Worm (Caenorhabditis elegans): ENCODE results near the gene fbxa-89.

The fbxa-89 gene

DNA sequence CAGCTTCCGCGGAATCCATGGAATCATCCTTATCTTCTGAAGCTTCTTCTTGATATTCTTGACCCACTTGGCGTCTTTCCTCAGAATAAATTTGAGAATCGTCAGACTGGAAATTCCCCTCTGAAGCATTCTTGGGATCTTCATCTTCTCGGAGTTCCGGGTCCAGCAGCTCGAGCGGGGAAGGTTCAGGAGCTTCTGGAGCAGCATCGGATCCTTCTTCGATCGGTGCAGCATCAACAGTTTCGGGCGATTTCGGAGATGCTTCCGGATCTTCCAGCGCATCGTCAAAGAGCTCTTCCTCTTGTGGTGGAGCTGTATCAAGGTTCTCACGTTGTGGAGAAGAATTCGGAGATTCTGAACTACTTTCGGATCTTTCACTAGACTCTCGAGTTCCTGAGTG lies 28.4 kb upstream of the fbxa-89 start:
- TF ChIP-seq mef-2 (tag; optimal IDR thresholded peaks at IDR 0.05) (no peak), hlh-4 (tag; optimal IDR thresholded peaks at IDR 0.05) (no peak), tbx-2 (tag; optimal IDR thresholded peaks at IDR 0.05) (no peak), fkh-8 (tag; optimal IDR thresholded peaks at IDR 0.05) (no peak), ama-1 (optimal IDR thresholded peaks at IDR 0.05) (no peak), nhr-12 (tag; optimal IDR thresholded peaks at IDR 0.05) (no peak), nhr-20 (tag; optimal IDR thresholded peaks at IDR 0.05) (no peak), lin-15B (tag; optimal IDR thresholded peaks at IDR 0.05) (no peak), blmp-1 (tag; optimal IDR thresholded peaks at IDR 0.05) (no peak), nhr-85 (tag) (no peak)

DNA sequence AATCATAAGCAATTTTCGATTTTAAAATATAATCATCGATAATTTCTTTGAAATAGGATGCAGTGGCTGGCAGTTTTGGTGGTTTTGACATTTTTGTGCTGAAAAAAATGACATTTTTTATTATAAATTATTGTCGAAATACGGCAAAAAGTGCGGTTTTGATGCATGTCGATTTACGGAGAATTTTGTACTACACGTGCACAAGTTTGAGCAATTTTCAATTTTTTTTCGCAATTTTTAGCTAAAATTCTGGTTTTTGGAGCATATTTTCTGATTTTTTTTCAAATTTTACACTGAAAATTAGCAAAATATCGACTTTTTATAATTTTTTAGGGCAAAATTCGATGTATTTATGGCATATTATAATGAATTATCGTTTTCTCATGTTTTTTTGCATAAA lies 20.4 kb upstream of the fbxa-89 start, which contains the start of gene Y75B8A.13:
Y75B8A.13 (minus strand) TSS at position 101 of the 400 bp plus-strand sequence.
- no peak for TF ChIP-seq nhr-28 (tag; optimal IDR thresholded peaks at IDR 0.05)
- TF ChIP-seq nhr-11 (tag; optimal IDR thresholded peaks at IDR 0.05) = no peak
- TF ChIP-seq nhr-47 (tag; optimal IDR thresholded peaks at IDR 0.05) = no peak
- TF ChIP-seq fkh-10 (GFP tag; optimal IDR thresholded peaks at IDR 0.05) = no peak
- no peak for TF ChIP-seq hlh-4 (tag; optimal IDR thresholded peaks at IDR 0.05)
- no peak for TF ChIP-seq mab-9 (GFP tag; IDR thresholded peaks at IDR 0.05)
- no peak for TF ChIP-seq ceh-8 (GFP tag; optimal IDR thresholded peaks at IDR 0.05)
- TF ChIP-seq mef-2 (tag; optimal IDR thresholded peaks at IDR 0.05) = no peak
- no peak for TF ChIP-seq nhr-237 (tag; optimal IDR thresholded peaks at IDR 0.05)
- no peak for TF ChIP-seq sox-4 (tag; optimal IDR thresholded peaks at IDR 0.05)
- TF ChIP-seq xbp-1 (tag; optimal IDR thresholded peaks at IDR 0.05) = no peak

DNA sequence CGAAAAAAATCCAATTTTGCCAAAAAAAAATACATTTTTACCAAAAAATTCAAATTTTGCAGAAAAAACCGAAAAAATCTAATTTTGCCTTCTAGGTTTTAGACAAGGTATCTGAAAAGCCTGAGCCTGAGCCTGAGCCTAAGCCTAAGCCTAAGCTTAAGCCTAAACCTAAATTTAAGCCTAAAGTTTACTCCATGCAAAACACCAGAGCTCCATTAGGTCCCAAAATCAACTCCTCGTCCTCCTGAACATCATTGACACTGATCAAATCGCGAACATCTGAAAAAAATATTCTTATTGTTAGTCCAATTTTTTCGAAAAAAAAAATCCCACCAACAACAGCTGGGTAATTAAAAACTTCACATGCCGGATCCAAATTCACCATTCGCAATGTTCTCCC lies 17.9 kb upstream of the fbxa-89 start:
- TF ChIP-seq lin-15B (tag; optimal IDR thresholded peaks at IDR 0.05) = no peak
- no peak for TF ChIP-seq efl-1 (optimal IDR thresholded peaks at IDR 0.05)
- peak in 1 of 2 experiments; percentile 53 for TF ChIP-seq efl-1 (GFP tag; optimal IDR thresholded peaks at IDR 0.05 in 1 of 2)
- no peak for TF ChIP-seq unc-62 (GFP tag; optimal IDR thresholded peaks at IDR 0.05)

DNA sequence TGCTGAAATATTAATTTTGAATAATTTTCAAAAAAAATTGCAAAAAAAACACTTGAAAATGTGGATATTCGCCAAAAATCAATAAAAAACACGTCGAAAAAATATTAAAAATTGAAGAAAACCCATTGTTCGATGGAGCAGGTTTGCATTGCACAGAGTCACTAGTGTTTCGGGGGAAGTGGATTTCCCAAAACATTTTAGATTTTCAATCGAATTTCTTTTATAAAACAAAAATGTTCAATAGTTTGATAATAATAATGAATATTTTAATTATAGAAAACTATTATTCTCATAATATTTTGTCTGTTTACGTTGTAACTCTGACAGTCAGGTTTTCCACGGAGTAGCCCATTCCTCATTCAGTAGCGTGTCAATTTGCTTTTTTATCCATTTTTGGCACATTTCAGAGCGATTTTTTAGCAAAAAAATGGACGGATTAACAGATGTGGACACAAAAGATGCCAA lies 17.3 kb upstream of the fbxa-89 start, which contains the start of the genes gex-4 and gphr-1:
gex-4 (minus strand) TSS at position 2 of the 465 bp plus-strand sequence.
gphr-1 (plus strand) TSS at position 415 of the 465 bp plus-strand sequence.
- peak; percentile 9 for TF ChIP-seq blmp-1 (tag; optimal IDR thresholded peaks at IDR 0.05)
- TF ChIP-seq nhr-85 (tag) = peak; percentile 68
- no peak for TF ChIP-seq nhr-77 (tag; optimal IDR thresholded peaks at IDR 0.05)
- no peak for TF ChIP-seq aly-2 (tag; optimal IDR thresholded peaks at IDR 0.05)
- TF ChIP-seq skn-1 (tag; optimal IDR thresholded peaks at IDR 0.05) = peak; percentile 38
- TF ChIP-seq hpl-2 (GFP tag; optimal IDR thresholded peaks at IDR 0.05) = no peak
- TF ChIP-seq sptf-1 (tag; optimal IDR thresholded peaks at IDR 0.05) = no peak
- peak; percentile 25 for TF ChIP-seq F16B12.6 (tag; optimal IDR thresholded peaks at IDR 0.05)
- TF ChIP-seq unc-130 (tag; optimal IDR thresholded peaks at IDR 0.05) = no peak
- TF ChIP-seq isw-1 (GFP tag; IDR thresholded peaks at IDR 0.05) = peak; percentile 63
- no peak for TF ChIP-seq sox-4 (tag; optimal IDR thresholded peaks at IDR 0.05)
- TF ChIP-seq C34B4.2 (tag; optimal IDR thresholded peaks at IDR 0.05) = no peak
- TF ChIP-seq jun-1 (tag; optimal IDR thresholded peaks at IDR 0.05) = no peak
- TF ChIP-seq zip-4 (GFP tag; optimal IDR thresholded peaks at IDR 0.05) = no peak
- no peak for TF ChIP-seq fkh-10 (GFP tag; optimal IDR thresholded peaks at IDR 0.05)
- no peak for TF ChIP-seq nhr-90 (tag; optimal IDR thresholded peaks at IDR 0.05; ENCODE audit: poor library complexity)
- peak; percentile 73 for TF ChIP-seq nhr-47 (tag; optimal IDR thresholded peaks at IDR 0.05)
- TF ChIP-seq mef-2 (tag; optimal IDR thresholded peaks at IDR 0.05) = no peak
- TF ChIP-seq lsy-2 (tag; optimal IDR thresholded peaks at IDR 0.05) = peak; percentile 58 to 81
- TF ChIP-seq nhr-71 (tag; optimal IDR thresholded peaks at IDR 0.05) = no peak
- TF ChIP-seq egl-27 (tag; optimal IDR thresholded peaks at IDR 0.05) = no peak
- TF ChIP-seq fkh-4 (tag; optimal IDR thresholded peaks at IDR 0.05; ENCODE audit: borderline replicate concordance) = peak; percentile 38
- no peak for TF ChIP-seq elt-2 (tag; optimal IDR thresholded peaks at IDR 0.05)
- peak; percentile 67 for TF ChIP-seq snu-23 (GFP tag; optimal IDR thresholded peaks at IDR 0.05)
- TF ChIP-seq lin-35 (GFP tag; optimal IDR thresholded peaks at IDR 0.05) = peak; percentile 65 to 72
- TF ChIP-seq ceh-8 (GFP tag; optimal IDR thresholded peaks at IDR 0.05) = no peak
- TF ChIP-seq mab-9 (GFP tag; IDR thresholded peaks at IDR 0.05) = no peak
- TF ChIP-seq nhr-12 (tag; optimal IDR thresholded peaks at IDR 0.05) = no peak
- TF ChIP-seq snpc-4 (tag; optimal IDR thresholded peaks at IDR 0.05) = no peak
- peak; percentile 79 for TF ChIP-seq fkh-8 (tag; optimal IDR thresholded peaks at IDR 0.05)
- peak; percentile 57 for TF ChIP-seq swsn-7 (tag; optimal IDR thresholded peaks at IDR 0.05)
- no peak for TF ChIP-seq nhr-237 (tag; optimal IDR thresholded peaks at IDR 0.05)
- no peak for TF ChIP-seq lin-14 (GFP tag; optimal IDR thresholded peaks at IDR 0.05)
- TF ChIP-seq efl-3 (GFP tag; optimal IDR thresholded peaks at IDR 0.05) = no peak
- no peak for TF ChIP-seq tlp-1 (tag; optimal IDR thresholded peaks at IDR 0.05)
- TF ChIP-seq xbp-1 (tag; optimal IDR thresholded peaks at IDR 0.05) = peak; percentile 63
- TF ChIP-seq unc-62 (GFP tag; optimal IDR thresholded peaks at IDR 0.05) = no peak
- TF ChIP-seq Y116A8C.19 (tag; optimal IDR thresholded peaks at IDR 0.05; ENCODE audit: borderline replicate concordance) = no peak

Measured in whole organism, L1 larva.